Worm (Caenorhabditis elegans): ENCODE results near the gene jbts-14.
"Not testable (repeated sequence)": the region's sequence is repeated elsewhere in the genome, so short reads cannot be mapped to it uniquely, and the experiment has no call there.

jbts-14 gene

ce11 chrX:8731822-8732221, 27.7 kb downstream of the jbts-14 start, which contains the start of gene M02D8.6:
M02D8.6 (minus strand) TSS chrX:8731922.
- not testable (repeated sequence) for TF ChIP-seq ceh-36 (tag; optimal IDR thresholded peaks at IDR 0.05); ama-1 (optimal IDR thresholded peaks at IDR 0.05); pes-1 (GFP tag; IDR thresholded peaks at IDR 0.05)

DNA sequence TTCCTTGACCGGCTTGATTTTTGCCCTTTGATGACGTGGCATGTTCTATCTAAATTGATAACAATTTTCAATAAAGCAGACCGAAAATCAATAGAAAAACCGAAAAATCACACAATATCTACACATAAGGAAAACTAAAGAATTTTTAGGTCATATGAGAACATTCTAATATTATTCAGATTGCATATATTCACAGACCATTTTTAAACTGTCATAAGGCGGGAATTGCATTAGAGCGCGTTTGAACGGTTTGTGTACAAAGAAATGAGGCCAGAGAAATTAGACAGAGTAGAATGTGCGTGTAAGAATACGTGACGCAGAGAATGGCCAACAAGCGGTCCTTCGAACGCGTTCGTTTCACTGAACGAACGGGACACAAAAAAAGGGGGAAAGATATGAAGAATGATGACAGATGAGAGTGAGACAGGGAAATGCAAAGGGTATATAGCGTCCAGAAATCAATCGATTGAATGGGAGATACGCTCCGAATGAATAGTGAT, 32.9 kb downstream of the jbts-14 start, which contains the start of gene M02D8.3:
Gene M02D8.3, minus strand, starts transcription at position 51 of the 500 bp plus-strand sequence.
- no peak for TF ChIP-seq sea-1 (GFP tag; conservative IDR thresholded peaks at IDR 0.05)
- no peak for TF ChIP-seq ama-1 (optimal IDR thresholded peaks at IDR 0.05)
- TF ChIP-seq ceh-36 (tag; optimal IDR thresholded peaks at IDR 0.05): no peak
- TF ChIP-seq F13C5.2 (tag; optimal IDR thresholded peaks at IDR 0.05): peak; percentile 35
- no peak for TF ChIP-seq tbx-37 (GFP tag; conservative IDR thresholded peaks at IDR 0.05)
- no peak for TF ChIP-seq hmg-4 (GFP tag; optimal IDR thresholded peaks at IDR 0.05)

DNA sequence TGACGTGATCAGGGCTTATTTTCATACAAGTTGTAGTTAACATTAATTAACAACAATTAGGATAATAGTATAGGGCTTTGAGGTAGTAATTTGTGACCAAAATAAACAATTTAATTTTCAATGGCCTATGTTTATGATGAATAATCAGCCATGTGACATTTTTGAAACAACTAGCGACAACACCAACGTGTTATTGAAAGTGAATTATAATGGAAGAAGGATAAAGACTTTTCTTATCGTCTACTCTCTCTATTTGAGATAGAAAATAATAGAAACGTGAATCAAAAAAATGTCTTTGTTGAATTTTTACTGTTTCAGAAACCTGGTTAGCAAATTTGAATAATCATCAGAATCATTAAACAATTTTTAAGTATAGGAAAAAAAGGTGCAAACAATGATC, 33.7 kb downstream of the jbts-14 start:
- TF ChIP-seq hmbx-1 (tag; optimal IDR thresholded peaks at IDR 0.05) (no peak), tbx-11 (GFP tag; IDR thresholded peaks at IDR 0.05) (no peak), B0310.2 (tag; optimal IDR thresholded peaks at IDR 0.05) (no peak), ets-7 (tag; optimal IDR thresholded peaks at IDR 0.05) (no peak), flt-1 (GFP tag; IDR thresholded peaks at IDR 0.05) (no peak), aly-1 (tag; optimal IDR thresholded peaks at IDR 0.05) (no peak), sea-1 (GFP tag; conservative IDR thresholded peaks at IDR 0.05) (no peak), hnd-1 (tag; optimal IDR thresholded peaks at IDR 0.05) (no peak), tra-4 (tag; optimal IDR thresholded peaks at IDR 0.05) (no peak), F13C5.2 (tag; optimal IDR thresholded peaks at IDR 0.05) (no peak), ama-1 (optimal IDR thresholded peaks at IDR 0.05) (no peak), ceh-36 (tag; optimal IDR thresholded peaks at IDR 0.05) (no peak), ceh-13 (GFP tag; optimal IDR thresholded peaks at IDR 0.05) (no peak), pes-1 (GFP tag; IDR thresholded peaks at IDR 0.05) (no peak), hmg-4 (GFP tag; optimal IDR thresholded peaks at IDR 0.05) (no peak), tbx-37 (GFP tag; conservative IDR thresholded peaks at IDR 0.05) (no peak), scrt-1 (GFP tag; IDR thresholded peaks at IDR 0.05) (no peak)

DNA sequence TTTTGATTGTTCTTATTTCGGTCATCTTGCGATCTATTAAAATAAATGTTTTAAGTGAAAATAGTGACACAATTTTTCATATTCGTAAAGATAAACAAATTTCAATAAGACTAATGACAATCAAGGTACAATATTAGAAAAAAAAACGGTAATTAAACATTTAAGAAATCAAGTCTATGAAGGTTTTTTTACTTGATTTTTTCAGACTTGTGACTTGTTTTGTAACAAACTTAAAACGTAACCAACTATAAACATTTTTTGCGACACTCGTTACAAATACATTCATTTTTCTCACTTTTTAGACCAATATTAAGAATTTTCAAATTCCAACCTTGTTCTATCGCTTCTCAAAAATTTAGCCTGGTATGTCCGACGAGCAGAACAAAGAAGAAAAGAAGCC, 35.3 kb downstream of the jbts-14 start, which contains the start of gene M02D8.2:
Gene M02D8.2, plus strand, starts transcription at position 301 of the 400 bp plus-strand sequence.
- TF ChIP-seq tra-4 (tag; optimal IDR thresholded peaks at IDR 0.05): no peak

DNA sequence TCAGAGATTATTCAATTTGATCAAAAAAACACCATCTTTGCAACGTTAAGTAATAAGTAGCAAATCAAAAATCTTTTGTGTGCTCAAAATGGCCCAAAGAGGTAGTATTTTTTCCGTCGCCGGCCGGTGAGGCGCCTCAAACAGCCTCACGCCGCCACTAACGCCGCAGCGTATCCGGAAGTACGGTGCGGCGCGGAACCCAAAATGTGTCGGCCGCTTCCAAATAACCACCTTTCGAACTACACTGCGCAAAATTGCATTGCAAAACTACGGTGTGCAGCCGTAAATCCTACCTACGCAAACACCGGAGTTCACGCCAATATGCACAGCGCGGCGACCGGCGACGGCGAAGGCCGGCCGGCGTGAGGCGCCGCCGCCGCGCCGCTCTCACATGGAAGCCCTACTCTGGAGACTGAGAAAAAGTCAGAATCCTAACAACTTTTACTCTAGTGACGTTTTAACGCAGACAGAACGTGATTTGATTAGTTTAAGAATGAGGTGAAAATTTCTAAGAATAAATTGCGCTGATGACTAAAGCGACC, 37.6 kb downstream of the jbts-14 start:
- TF ChIP-seq aly-1 (tag; optimal IDR thresholded peaks at IDR 0.05) (no peak), hmbx-1 (tag; optimal IDR thresholded peaks at IDR 0.05) (no peak), hmg-4 (GFP tag; optimal IDR thresholded peaks at IDR 0.05) (no peak), tbx-37 (GFP tag; conservative IDR thresholded peaks at IDR 0.05) (no peak), scrt-1 (GFP tag; IDR thresholded peaks at IDR 0.05) (no peak)

DNA sequence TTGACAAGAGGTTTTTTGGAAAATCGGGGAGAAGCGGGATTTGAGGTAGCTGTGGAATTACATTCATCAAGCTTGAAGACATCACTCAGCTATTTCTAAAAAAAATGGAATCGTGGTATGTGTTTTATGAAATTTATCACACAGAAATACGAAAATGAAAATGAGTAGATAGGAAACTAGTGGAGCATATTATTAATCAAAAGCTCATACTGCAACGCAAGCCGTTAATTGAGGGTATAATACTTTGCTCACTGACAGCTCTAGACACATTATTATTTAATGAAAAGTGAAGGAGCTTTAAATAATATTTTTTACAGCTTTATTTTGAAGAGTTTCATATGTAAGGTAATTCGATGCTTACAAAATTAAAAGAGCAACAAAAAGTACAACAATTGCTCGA, 38.8 kb downstream of the jbts-14 start, which contains the start of gene M02D8.7:
Gene M02D8.7, minus strand, starts transcription at position 101 of the 400 bp plus-strand sequence.
- TF ChIP-seq hmg-4 (GFP tag; optimal IDR thresholded peaks at IDR 0.05) (no peak), tra-4 (tag; optimal IDR thresholded peaks at IDR 0.05) (no peak), ceh-36 (tag; optimal IDR thresholded peaks at IDR 0.05) (no peak), B0310.2 (tag; optimal IDR thresholded peaks at IDR 0.05) (no peak), F13C5.2 (tag; optimal IDR thresholded peaks at IDR 0.05) (no peak), aly-1 (tag; optimal IDR thresholded peaks at IDR 0.05) (no peak), sea-1 (GFP tag; conservative IDR thresholded peaks at IDR 0.05) (no peak), hnd-1 (tag; optimal IDR thresholded peaks at IDR 0.05) (no peak), flt-1 (GFP tag; IDR thresholded peaks at IDR 0.05) (no peak), hmbx-1 (tag; optimal IDR thresholded peaks at IDR 0.05) (no peak), scrt-1 (GFP tag; IDR thresholded peaks at IDR 0.05) (no peak), tbx-11 (GFP tag; IDR thresholded peaks at IDR 0.05) (no peak), tbx-37 (GFP tag; conservative IDR thresholded peaks at IDR 0.05) (no peak)

ce11 chrX:8744192-8744985, 40.3 kb downstream of the jbts-14 start:
- no peak for TF ChIP-seq tra-4 (tag; optimal IDR thresholded peaks at IDR 0.05)
- TF ChIP-seq F13C5.2 (tag; optimal IDR thresholded peaks at IDR 0.05): no peak
- TF ChIP-seq ceh-36 (tag; optimal IDR thresholded peaks at IDR 0.05): no peak
- no peak for TF ChIP-seq flt-1 (GFP tag; IDR thresholded peaks at IDR 0.05)
- no peak for TF ChIP-seq ets-7 (tag; optimal IDR thresholded peaks at IDR 0.05)
- no peak for TF ChIP-seq aly-1 (tag; optimal IDR thresholded peaks at IDR 0.05)
- no peak for TF ChIP-seq scrt-1 (GFP tag; IDR thresholded peaks at IDR 0.05)

ce11 chrX:8745524-8745923, 41.4 kb downstream of the jbts-14 start:
- no peak for TF ChIP-seq B0310.2 (tag; optimal IDR thresholded peaks at IDR 0.05)
- TF ChIP-seq scrt-1 (GFP tag; IDR thresholded peaks at IDR 0.05): no peak
- TF ChIP-seq hmg-4 (GFP tag; optimal IDR thresholded peaks at IDR 0.05): no peak
- no peak for TF ChIP-seq tbx-37 (GFP tag; conservative IDR thresholded peaks at IDR 0.05)
- no peak for TF ChIP-seq flt-1 (GFP tag; IDR thresholded peaks at IDR 0.05)
- TF ChIP-seq tbx-11 (GFP tag; IDR thresholded peaks at IDR 0.05): no peak
- no peak for TF ChIP-seq F13C5.2 (tag; optimal IDR thresholded peaks at IDR 0.05)
- TF ChIP-seq sea-1 (GFP tag; conservative IDR thresholded peaks at IDR 0.05): no peak
- TF ChIP-seq pes-1 (GFP tag; IDR thresholded peaks at IDR 0.05): no peak
- TF ChIP-seq ets-7 (tag; optimal IDR thresholded peaks at IDR 0.05): no peak
- TF ChIP-seq hmbx-1 (tag; optimal IDR thresholded peaks at IDR 0.05): no peak
- TF ChIP-seq aly-1 (tag; optimal IDR thresholded peaks at IDR 0.05): no peak
- no peak for TF ChIP-seq ceh-13 (GFP tag; optimal IDR thresholded peaks at IDR 0.05)
- no peak for TF ChIP-seq ceh-36 (tag; optimal IDR thresholded peaks at IDR 0.05)
- TF ChIP-seq tra-4 (tag; optimal IDR thresholded peaks at IDR 0.05): no peak
- no peak for TF ChIP-seq ama-1 (optimal IDR thresholded peaks at IDR 0.05)
- no peak for TF ChIP-seq hnd-1 (tag; optimal IDR thresholded peaks at IDR 0.05)
